Fruit fly (Drosophila melanogaster) whole organism, prepupa: ENCODE results near the gene wts.

Source experiments
- Blimp-1 ChIP-seq: fragments of 200-800 bp; sonication (Bioruptor generic); optimal IDR thresholded peaks from 3 replicates; lab custom pipeline; 2017; ENCODE audit warnings: missing biosample characterization, missing genetic modification characterization, mild to moderate bottlenecking, moderate library complexity, missing genetic modification reagents
- CG10631 ChIP-seq: fragments of 200-800 bp; sonication (Bioruptor generic); optimal IDR thresholded peaks from 2 replicates; lab custom pipeline; 2016; ENCODE audit warnings: missing biosample characterization, missing genetic modification characterization
- CG10669 ChIP-seq: fragments of 200-800 bp; sonication (Bioruptor generic); optimal IDR thresholded peaks from 3 replicates; lab custom pipeline; 2018; ENCODE audit warnings: missing biosample characterization, mild to moderate bottlenecking, missing genetic modification characterization, moderate library complexity
- CG11294 ChIP-seq: fragments of 200-800 bp; sonication (Bioruptor generic); IDR thresholded peaks from 2 replicates; pipeline ENCODE4 v1.3.6; 2022; ENCODE audit warnings: missing biosample characterization, missing genetic modification characterization
- CG11762 ChIP-seq: fragments of 200-800 bp; sonication (Bioruptor generic); optimal IDR thresholded peaks from 3 replicates; lab custom pipeline; 2016; ENCODE audit warnings: missing biosample characterization, missing genetic modification characterization; ENCODE audit not compliant: insufficient read depth
- CG15336 ChIP-seq: fragments of 200-800 bp; sonication (Bioruptor generic); IDR thresholded peaks from 2 replicates; pipeline ENCODE4 v1.3.6; 2022; ENCODE audit warnings: missing biosample characterization, missing genetic modification characterization
- CG31627 ChIP-seq: fragments of 200-800 bp; sonication (Bioruptor generic); optimal IDR thresholded peaks from 3 replicates; lab custom pipeline; 2016; ENCODE audit warnings: missing biosample characterization, missing genetic modification characterization
- CG32006 ChIP-seq: fragments of 200-800 bp; sonication (Bioruptor generic); optimal IDR thresholded peaks from 3 replicates; lab custom pipeline; 2017; ENCODE audit warnings: missing biosample characterization, mild to moderate bottlenecking, missing genetic modification characterization
- CG3919 ChIP-seq: fragments of 200-800 bp; sonication (Bioruptor generic); optimal IDR thresholded peaks from 3 replicates; lab custom pipeline; 2016; ENCODE audit warnings: missing biosample characterization, missing genetic modification characterization
- CG6163 ChIP-seq: fragments of 200-800 bp; sonication (Bioruptor generic); IDR thresholded peaks from 3 replicates; pipeline ENCODE4 v1.3.6; 2022; ENCODE audit warnings: missing biosample characterization, missing genetic modification characterization
- CG6276 ChIP-seq: fragments of 200-800 bp; sonication (Bioruptor generic); optimal IDR thresholded peaks from 2 replicates; lab custom pipeline; 2017; ENCODE audit warnings: missing biosample characterization, mild to moderate bottlenecking, missing genetic modification characterization
- CG6792 ChIP-seq: fragments of 200-800 bp; sonication (Bioruptor generic); optimal IDR thresholded peaks from 3 replicates; lab custom pipeline; 2016; ENCODE audit warnings: missing biosample characterization, missing genetic modification characterization
- CG6854 ChIP-seq: fragments of 200-800 bp; sonication (Bioruptor generic); optimal IDR thresholded peaks from 2 replicates; lab custom pipeline; 2017; ENCODE audit warnings: missing biosample characterization, mild to moderate bottlenecking, missing genetic modification characterization
- CG7368 ChIP-seq: fragments of 200-800 bp; sonication (Bioruptor generic); optimal IDR thresholded peaks from 3 replicates; lab custom pipeline; 2016; ENCODE audit warnings: missing biosample characterization, missing genetic modification characterization
- CG8319 ChIP-seq: fragments of 200-800 bp; sonication (Bioruptor generic); optimal IDR thresholded peaks from 3 replicates; lab custom pipeline; 2016; ENCODE audit warnings: missing biosample characterization, missing genetic modification characterization
- CG8632 ChIP-seq: fragments of 200-800 bp; sonication (Bioruptor generic); optimal IDR thresholded peaks from 3 replicates; lab custom pipeline; 2016; ENCODE audit warnings: missing biosample characterization, missing genetic modification characterization
- Eip75B ChIP-seq: fragments of 200-800 bp; sonication (Bioruptor generic); optimal IDR thresholded peaks from 3 replicates; lab custom pipeline; 2016; ENCODE audit warnings: missing biosample characterization, missing genetic modification characterization
- Eip78C ChIP-seq: fragments of 200-800 bp; sonication (Bioruptor generic); peaks from one replicate; lab custom pipeline; 2016; ENCODE audit warnings: missing biosample characterization, missing genetic modification characterization
- Hr39 ChIP-seq: fragments of 200-800 bp; sonication (Bioruptor generic); optimal IDR thresholded peaks from 2 replicates; lab custom pipeline; 2016; ENCODE audit warnings: missing biosample characterization, missing genetic modification characterization
- Hr4 ChIP-seq: fragments of 200-800 bp; sonication (Bioruptor generic); optimal IDR thresholded peaks from 3 replicates; lab custom pipeline; 2016; ENCODE audit warnings: missing biosample characterization, missing genetic modification characterization
- OdsH ChIP-seq: fragments of 200-800 bp; sonication (Bioruptor generic); optimal IDR thresholded peaks from 3 replicates; lab custom pipeline; 2016; ENCODE audit warnings: missing biosample characterization, missing genetic modification characterization
- Smox ChIP-seq: fragments of 200-800 bp; sonication (Bioruptor generic); optimal IDR thresholded peaks from 3 replicates; lab custom pipeline; 2016; ENCODE audit warnings: missing biosample characterization, missing genetic modification characterization
- Sox102F ChIP-seq: fragments of 200-800 bp; sonication (Bioruptor generic); optimal IDR thresholded peaks from 2 replicates; lab custom pipeline; 2016; ENCODE audit warnings: missing biosample characterization, mild to moderate bottlenecking, missing genetic modification characterization
- Sox14 ChIP-seq: fragments of 200-800 bp; sonication (Bioruptor generic); optimal IDR thresholded peaks from 3 replicates; lab custom pipeline; 2016; ENCODE audit warnings: missing biosample characterization, missing genetic modification characterization
- acj6 ChIP-seq: fragments of 200-800 bp; sonication (Bioruptor generic); optimal IDR thresholded peaks from 3 replicates; lab custom pipeline; 2016; ENCODE audit warnings: missing biosample characterization, missing genetic modification characterization
- dsx ChIP-seq: fragments of 200-800 bp; optimal IDR thresholded peaks from 3 replicates; lab custom pipeline; 2019; ENCODE audit warnings: missing biosample characterization, mild to moderate bottlenecking, missing genetic modification characterization, moderate library complexity; ENCODE audit not compliant: poor library complexity, severe bottlenecking
- eg ChIP-seq: fragments of 200-800 bp; sonication (Bioruptor generic); IDR thresholded peaks from 3 replicates; pipeline ENCODE4 v1.3.6; 2022; ENCODE audit warnings: missing biosample characterization, missing genetic modification characterization
- esn ChIP-seq: fragments of 200-800 bp; sonication (Bioruptor generic); optimal IDR thresholded peaks from 2 replicates; lab custom pipeline; 2016; ENCODE audit warnings: missing biosample characterization, mild to moderate bottlenecking, missing genetic modification characterization, moderate library complexity
- fd85E ChIP-seq: fragments of 200-800 bp; sonication (Bioruptor generic); optimal IDR thresholded peaks from 3 replicates; lab custom pipeline; 2016; ENCODE audit warnings: missing biosample characterization, missing genetic modification characterization
- fkh ChIP-seq: fragments of 200-800 bp; sonication (Bioruptor generic); optimal IDR thresholded peaks from 3 replicates; lab custom pipeline; 2017; ENCODE audit warnings: missing biosample characterization, mild to moderate bottlenecking, missing genetic modification characterization, moderate library complexity
- net ChIP-seq: fragments of 200-800 bp; sonication (Bioruptor generic); optimal IDR thresholded peaks from 3 replicates; lab custom pipeline; 2016; ENCODE audit warnings: missing biosample characterization, missing genetic modification characterization
- pdm3 ChIP-seq: fragments of 200-800 bp; sonication (Bioruptor generic); optimal IDR thresholded peaks from 3 replicates; lab custom pipeline; 2016; ENCODE audit warnings: missing biosample characterization, missing genetic modification characterization
- salr ChIP-seq, 2 experiments: fragments of 200-800 bp; sonication (Bioruptor generic); optimal IDR thresholded peaks; 3 replicates each; lab custom pipeline; 2016 to 2018; ENCODE audit warnings: missing biosample characterization in 2 of 2, missing genetic modification characterization in 2 of 2, mild to moderate bottlenecking in 1 of 2
- spab ChIP-seq: fragments of 200-800 bp; sonication (Bioruptor generic); optimal IDR thresholded peaks from 2 replicates; lab custom pipeline; 2017; ENCODE audit warnings: missing biosample characterization, mild to moderate bottlenecking, missing genetic modification characterization, missing genetic modification reagents
- svp ChIP-seq: fragments of 200-800 bp; sonication (Bioruptor generic); peaks from one replicate; lab custom pipeline; 2016; ENCODE audit warnings: missing biosample characterization, missing genetic modification characterization
- topi ChIP-seq: fragments of 200-800 bp; sonication (Bioruptor generic); optimal IDR thresholded peaks from 3 replicates; lab custom pipeline; 2016; ENCODE audit warnings: missing biosample characterization, missing genetic modification characterization
- vri ChIP-seq: fragments of 200-800 bp; sonication (Bioruptor generic); optimal IDR thresholded peaks from 3 replicates; lab custom pipeline; 2016; ENCODE audit warnings: missing biosample characterization, mild to moderate bottlenecking, missing genetic modification characterization

The wts gene

dm6 chr3R:30780451-30780850 lies 26.0 kb downstream of the wts start:
- TF ChIP-seq vri (GFP tag; lab: Kevin White, UChicago) (no peak), Sox102F (no peak), CG10669 (GFP tag; lab: Kevin White, UChicago) (no peak), OdsH (GFP tag; lab: Kevin White, UChicago) (no peak), CG31627 (GFP tag; lab: Kevin White, UChicago) (no peak), Hr39 (GFP tag; lab: Kevin White, UChicago) (no peak), fd85E (GFP tag; lab: Kevin White, UChicago) (no peak), dsx (GFP tag; lab: Kevin White, UChicago) (no peak), CG3919 (GFP tag; lab: Kevin White, UChicago) (no peak), CG32006 (no peak), CG7368 (GFP tag; lab: Kevin White, UChicago) (no peak), salr (GFP tag; optimal IDR thresholded peaks at IDR 0.05; lab: Kevin White, UChicago) (no peak), spab (GFP tag; lab: Kevin White, UChicago) (no peak)

- TF ChIP-seq topi (GFP tag; lab: Kevin White, UChicago) (no peak), Blimp-1 (no peak), svp (GFP tag; lab: Kevin White, UChicago) (peak; percentile 97), CG11294 (GFP tag; lab: Robert Waterston, UW) (no peak), Smox (GFP tag; lab: Kevin White, UChicago) (no peak)
Observed at dm6 chr3R:30779257-30779656, 27.2 kb downstream of the wts start.

- TF ChIP-seq dsx (GFP tag; lab: Kevin White, UChicago) (no peak), svp (GFP tag; lab: Kevin White, UChicago) (peak; percentile 90)
Observed at dm6 chr3R:30775933-30776332, 30.5 kb downstream of the wts start.

- peak; percentile 10 for TF ChIP-seq Sox102F
- TF ChIP-seq CG10631 = peak; percentile 24
- TF ChIP-seq CG11762 (GFP tag; lab: Kevin White, UChicago) = no peak
- TF ChIP-seq CG31627 (GFP tag; lab: Kevin White, UChicago) = peak; percentile 16
- TF ChIP-seq net (GFP tag; lab: Kevin White, UChicago) = peak; percentile 27
- TF ChIP-seq esn (GFP tag; lab: Kevin White, UChicago) = peak; percentile 36
- TF ChIP-seq Sox14 (GFP tag; lab: Kevin White, UChicago) = peak; percentile 49
- TF ChIP-seq Eip75B (GFP tag; lab: Kevin White, UChicago) = peak; percentile 13
- no peak for TF ChIP-seq CG6854
- no peak for TF ChIP-seq salr (GFP tag; optimal IDR thresholded peaks at IDR 0.05; lab: Kevin White, UChicago)
- peak; percentile 45; the same call in 1 of the 3 replicates for TF ChIP-seq CG6163 (GFP tag; lab: Robert Waterston, UW)
- peak; percentile 10 for TF ChIP-seq CG6792 (GFP tag; lab: Kevin White, UChicago)
- no peak for TF ChIP-seq CG8319
- peak; percentile 43; the same call in 1 of the 2 replicates for TF ChIP-seq CG15336 (GFP tag; lab: Robert Waterston, UW)
- peak; percentile 8 for TF ChIP-seq CG8632
- no peak for TF ChIP-seq dsx (GFP tag; lab: Kevin White, UChicago)
- TF ChIP-seq CG3919 (GFP tag; lab: Kevin White, UChicago) = peak; percentile 22
- TF ChIP-seq Blimp-1 = no peak
- peak; percentile 44 for TF ChIP-seq CG32006
- TF ChIP-seq CG6276 (GFP tag; lab: Kevin White, UChicago) = no peak
- TF ChIP-seq Hr4 (GFP tag; lab: Kevin White, UChicago) = peak; percentile 42
- TF ChIP-seq OdsH (GFP tag; lab: Kevin White, UChicago) = peak; percentile 15
- TF ChIP-seq fkh = no peak
- peak; percentile 6 for TF ChIP-seq pdm3 (GFP tag; lab: Kevin White, UChicago)
- peak; percentile 2 for TF ChIP-seq Hr39 (GFP tag; lab: Kevin White, UChicago)
- TF ChIP-seq acj6 (GFP tag; lab: Kevin White, UChicago) = peak; percentile 20
- no peak for TF ChIP-seq topi (GFP tag; lab: Kevin White, UChicago)
- peak; percentile 57; the same call in 2 of the 3 replicates for TF ChIP-seq eg (GFP tag; lab: Robert Waterston, UW)
- peak; percentile 84 for TF ChIP-seq Eip78C (GFP tag; lab: Kevin White, UChicago)
- TF ChIP-seq svp (GFP tag; lab: Kevin White, UChicago) = peak; percentile 72
- TF ChIP-seq, all 60 proteins: peak for 21
Observed at dm6 chr3R:30775249-30775648, 31.2 kb downstream of the wts start.
